Fruit fly (Drosophila melanogaster) whole organism, pupa: ENCODE data around the gene CG33995.

Experiments
- CG10348 ChIP-seq: fragments of 200-800 bp; sonication (Bioruptor generic); IDR thresholded peaks from 2 replicates; pipeline ENCODE4 v1.3.6; 2022; ENCODE audit warnings: missing biosample characterization, missing genetic modification characterization
- CG12605 ChIP-seq: fragments of 200-800 bp; sonication (Bioruptor generic); IDR thresholded peaks from 2 replicates; pipeline ENCODE4 v1.3.6; 2022; ENCODE audit warnings: missing biosample characterization, missing genetic modification characterization
- CG13204 ChIP-seq: fragments of 200-800 bp; sonication (Bioruptor generic); optimal IDR thresholded peaks from 2 replicates; lab custom pipeline; 2018; ENCODE audit warnings: missing biosample characterization, mild to moderate bottlenecking, missing genetic modification characterization, moderate library complexity
- CG14655 ChIP-seq: fragments of 200-800 bp; sonication (Bioruptor generic); optimal IDR thresholded peaks from 3 replicates; lab custom pipeline; 2017; ENCODE audit warnings: mild to moderate bottlenecking, missing biosample characterization, missing genetic modification reagents, missing genetic modification characterization
- CG15710 ChIP-seq: fragments of 200-800 bp; sonication (Bioruptor generic); optimal IDR thresholded peaks from 2 replicates; lab custom pipeline; 2018; ENCODE audit warnings: missing biosample characterization, mild to moderate bottlenecking, missing genetic modification characterization, moderate library complexity
- CG17806 ChIP-seq: fragments of 200-800 bp; sonication (Bioruptor generic); optimal IDR thresholded peaks from 2 replicates; lab custom pipeline; 2018; ENCODE audit warnings: missing biosample characterization, mild to moderate bottlenecking, missing genetic modification characterization, moderate library complexity
- CG32121 ChIP-seq: fragments of 200-800 bp; sonication (Bioruptor generic); IDR thresholded peaks from 2 replicates; pipeline ENCODE4 v1.3.6; 2022; ENCODE audit warnings: missing biosample characterization, missing genetic modification characterization
- CG34367 ChIP-seq: fragments of 200-800 bp; sonication (Bioruptor generic); optimal IDR thresholded peaks from 2 replicates; lab custom pipeline; 2018; ENCODE audit warnings: missing biosample characterization, mild to moderate bottlenecking, missing genetic modification characterization
- CG4496 ChIP-seq: fragments of 200-800 bp; sonication (Bioruptor generic); IDR thresholded peaks from 3 replicates; pipeline ENCODE4 v1.3.6; 2022; ENCODE audit warnings: missing biosample characterization, missing genetic modification characterization
- CG8159 ChIP-seq: fragments of 200-800 bp; sonication (Bioruptor generic); optimal IDR thresholded peaks from 3 replicates; lab custom pipeline; 2018; ENCODE audit warnings: missing biosample characterization, mild to moderate bottlenecking, missing genetic modification characterization, moderate library complexity
- CG8301 ChIP-seq: fragments of 200-800 bp; sonication (Bioruptor generic); optimal IDR thresholded peaks from 2 replicates; lab custom pipeline; 2018; ENCODE audit warnings: missing biosample characterization, mild to moderate bottlenecking, missing genetic modification characterization
- CG9948 ChIP-seq: fragments of 200-800 bp; sonication (Bioruptor generic); optimal IDR thresholded peaks from 2 replicates; lab custom pipeline; 2018; ENCODE audit warnings: missing biosample characterization, mild to moderate bottlenecking, missing genetic modification characterization, moderate library complexity
- D1 ChIP-seq: fragments of 200-800 bp; sonication (Bioruptor generic); optimal IDR thresholded peaks from 2 replicates; lab custom pipeline; 2018; ENCODE audit warnings: missing biosample characterization, mild to moderate bottlenecking, missing genetic modification characterization, moderate library complexity
- EcR ChIP-seq: fragments of 200-800 bp; sonication (Bioruptor generic); optimal IDR thresholded peaks from 3 replicates; lab custom pipeline; 2019; ENCODE audit warnings: missing biosample characterization, missing genetic modification characterization, mild to moderate bottlenecking, moderate library complexity, missing genetic modification reagents
- Ets98B ChIP-seq: fragments of 200-800 bp; sonication (Bioruptor generic); IDR thresholded peaks from 2 replicates; pipeline ENCODE4 v1.3.6; 2022; ENCODE audit warnings: missing biosample characterization, missing genetic modification characterization
- Snoo ChIP-seq: fragments of 200-800 bp; sonication (Bioruptor generic); optimal IDR thresholded peaks from 3 replicates; lab custom pipeline; 2017; ENCODE audit warnings: missing biosample characterization, mild to moderate bottlenecking, missing genetic modification characterization, inconsistent platforms
- fd96Ca ChIP-seq: fragments of 200-800 bp; sonication (Bioruptor generic); IDR thresholded peaks from 3 replicates; pipeline ENCODE4 v1.3.6; 2022; ENCODE audit warnings: missing biosample characterization, missing genetic modification characterization
- gl ChIP-seq: fragments of 200-800 bp; sonication (Bioruptor generic); optimal IDR thresholded peaks from 2 replicates; lab custom pipeline; 2018; ENCODE audit warnings: missing biosample characterization, mild to moderate bottlenecking, missing genetic modification characterization
- rn ChIP-seq: fragments of 200-800 bp; sonication (Bioruptor generic); IDR thresholded peaks from 2 replicates; pipeline ENCODE4 v1.3.6; 2022; ENCODE audit warnings: missing biosample characterization, missing genetic modification characterization

The CG33995 gene

dm6 chr2L:5020479-5020878, 22.6 kb upstream of the CG33995 start:
- peak; percentile 20 for TF ChIP-seq EcR (GFP tag; lab: Kevin White, UChicago)
- no peak for TF ChIP-seq CG12605 (GFP tag; lab: Robert Waterston, UW)
- TF ChIP-seq CG34367, result no peak

DNA sequence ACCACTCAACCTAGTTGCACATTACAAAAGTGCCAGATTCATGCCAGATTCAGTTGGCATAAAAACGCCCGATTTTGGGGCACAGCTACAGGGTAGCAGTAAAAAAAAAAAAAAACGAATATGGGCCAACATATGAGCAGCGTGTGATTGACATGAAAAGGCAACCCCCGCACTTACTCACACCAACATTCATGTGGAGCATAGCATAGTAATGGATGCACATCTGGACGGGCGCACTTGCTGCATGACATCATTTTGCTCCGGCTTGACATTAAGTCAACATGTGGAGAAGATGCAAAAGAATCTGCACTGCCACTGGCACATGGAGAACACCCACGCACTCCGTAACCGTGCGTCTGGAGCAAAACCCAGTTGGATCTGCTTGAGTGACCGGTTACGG, 20.5 kb upstream of the CG33995 start:
- TF ChIP-seq fd96Ca (no peak), gl (no peak), rn (GFP tag; lab: Robert Waterston, UW) (no peak), CG32121 (GFP tag; lab: Robert Waterston, UW) (no peak)

- TF ChIP-seq gl (no peak), CG8159 (no peak), CG12605 (GFP tag; lab: Robert Waterston, UW) (no peak), CG9948 (tag; lab: Kevin White, UChicago) (no peak), fd96Ca (no peak), CG10348 (GFP tag; lab: Robert Waterston, UW) (no peak), CG4496 (GFP tag; lab: Robert Waterston, UW) (no peak), CG17806 (tag; lab: Kevin White, UChicago) (no peak), CG34367 (no peak), D1 (tag; lab: Kevin White, UChicago) (no peak), Ets98B (no peak)
Measured at dm6 chr2L:5025557-5025956, 17.5 kb upstream of the CG33995 start.

DNA sequence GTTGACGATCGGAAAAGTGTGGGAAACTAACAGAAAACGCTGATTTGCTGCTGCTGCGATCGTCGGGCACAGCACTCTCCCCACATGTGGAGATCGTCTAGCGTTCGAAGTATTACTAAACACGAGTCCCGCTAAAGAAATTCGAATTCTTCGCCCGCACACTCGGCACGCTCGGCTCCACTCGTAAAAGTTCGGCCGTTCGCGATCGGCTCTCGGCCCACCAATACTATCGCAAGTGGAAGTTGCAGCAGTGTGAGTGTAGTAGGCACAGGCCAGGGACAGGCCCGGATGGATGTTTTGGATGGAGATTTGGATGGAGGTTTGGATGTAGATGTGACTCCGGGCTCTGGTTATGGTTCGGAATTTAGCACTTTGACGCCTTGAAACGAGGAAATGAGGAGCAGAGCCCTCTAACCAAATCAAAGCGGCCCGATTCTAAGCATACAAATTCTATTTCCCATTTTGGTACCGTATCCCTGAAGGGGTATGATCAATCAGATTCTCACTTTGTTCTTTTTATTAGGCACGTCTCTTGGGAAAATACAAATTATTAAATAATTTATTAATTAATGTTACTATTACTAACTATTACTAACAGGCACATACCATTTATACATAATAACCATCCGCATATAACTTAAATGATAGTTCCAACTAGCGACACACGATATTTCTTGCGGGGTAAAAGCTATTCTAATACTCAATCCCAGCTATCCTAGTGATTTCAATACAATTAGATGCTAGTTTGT, 15.6 kb upstream of the CG33995 start:
- TF ChIP-seq Ets98B (no peak), CG8301 (no peak), fd96Ca (0 out of 3 replicates have a peak, but pooled peaks have one; percentile 32), CG14655 (GFP tag; lab: Kevin White, UChicago) (no peak), CG10348 (GFP tag; lab: Robert Waterston, UW) (no peak), CG32121 (GFP tag; lab: Robert Waterston, UW) (peak; percentile 11; the same call in 1 of the 2 replicates), CG4496 (GFP tag; lab: Robert Waterston, UW) (no peak), CG12605 (GFP tag; lab: Robert Waterston, UW) (no peak), CG13204 (no peak), CG9948 (tag; lab: Kevin White, UChicago) (no peak), gl (no peak)
- TF ChIP-seq, all 21 proteins: peak for 2

- TF ChIP-seq CG13204 (no peak), CG4496 (GFP tag; lab: Robert Waterston, UW) (no peak), CG9948 (tag; lab: Kevin White, UChicago) (no peak), EcR (GFP tag; lab: Kevin White, UChicago) (no peak), CG10348 (GFP tag; lab: Robert Waterston, UW) (no peak), CG8159 (no peak)
- TF ChIP-seq, all 21 proteins: peak for 0
Measured at dm6 chr2L:5028091-5028490, 15.0 kb upstream of the CG33995 start, which contains the start of gene vkg. vkg (minus strand) TSS chr2L:5028191.

DNA sequence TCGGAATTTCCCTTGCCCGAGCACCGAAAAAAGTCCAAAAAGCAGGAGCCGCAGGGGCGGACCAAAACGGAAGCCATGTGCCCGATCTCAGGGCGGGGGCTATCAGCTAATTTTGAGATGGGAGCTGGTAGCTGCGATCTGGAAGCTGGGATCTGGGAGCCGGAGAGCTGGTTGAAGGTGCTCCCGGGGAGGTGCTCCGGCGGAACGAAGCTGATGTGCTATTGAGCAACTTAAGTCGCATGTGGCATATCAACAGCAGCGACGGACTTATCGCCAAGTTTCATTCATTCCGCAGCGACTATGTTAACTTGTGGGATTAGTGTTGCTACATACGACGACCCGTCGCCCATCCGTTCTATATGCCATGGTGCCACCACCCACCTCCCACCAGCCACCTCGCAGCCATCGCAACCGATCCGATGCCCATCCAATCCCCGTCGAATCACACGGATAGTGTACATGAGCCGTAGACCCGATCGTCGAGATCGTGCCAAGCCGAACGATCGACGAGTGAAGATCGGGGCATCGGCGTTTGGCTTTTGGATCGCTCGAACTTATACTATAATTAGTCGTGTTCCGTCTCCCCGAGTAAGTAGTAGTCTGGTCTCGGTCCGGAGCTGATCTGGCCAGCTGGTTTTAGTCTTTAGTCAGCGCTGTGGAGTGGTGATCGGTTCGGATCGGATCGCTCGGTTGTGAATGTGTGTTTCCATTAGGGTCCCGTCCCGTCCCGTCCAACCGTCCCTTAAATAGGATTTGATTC, 13.8 kb upstream of the CG33995 start, which contains the start of gene Col4a1:
Col4a1 (plus strand) TSS at position 561 of the 760 bp plus-strand sequence.
- no peak for TF ChIP-seq Snoo (tag; lab: Kevin White, UChicago)

- no peak for TF ChIP-seq EcR (GFP tag; lab: Kevin White, UChicago)
- TF ChIP-seq CG15710 (tag; lab: Kevin White, UChicago), result no peak
- no peak for TF ChIP-seq rn (GFP tag; lab: Robert Waterston, UW)
- TF ChIP-seq CG17806 (tag; lab: Kevin White, UChicago), result no peak
- TF ChIP-seq CG12605 (GFP tag; lab: Robert Waterston, UW), result no peak
- no peak for TF ChIP-seq D1 (tag; lab: Kevin White, UChicago)
- no peak for TF ChIP-seq CG32121 (GFP tag; lab: Robert Waterston, UW)
- TF ChIP-seq CG14655 (GFP tag; lab: Kevin White, UChicago), result no peak
- no peak for TF ChIP-seq CG34367
- no peak for TF ChIP-seq CG10348 (GFP tag; lab: Robert Waterston, UW)
- TF ChIP-seq CG9948 (tag; lab: Kevin White, UChicago), result no peak
- TF ChIP-seq Snoo (tag; lab: Kevin White, UChicago), result no peak
- TF ChIP-seq CG8159, result no peak
- TF ChIP-seq Ets98B, result no peak
- TF ChIP-seq CG8301, result no peak
- TF ChIP-seq, all 21 proteins: peak for 0
Measured at dm6 chr2L:5029809-5030108, 13.3 kb upstream of the CG33995 start.

- no peak for TF ChIP-seq CG10348 (GFP tag; lab: Robert Waterston, UW)
- no peak for TF ChIP-seq CG15710 (tag; lab: Kevin White, UChicago)
- TF ChIP-seq CG14655 (GFP tag; lab: Kevin White, UChicago), result no peak
- no peak for TF ChIP-seq Snoo (tag; lab: Kevin White, UChicago)
- TF ChIP-seq Ets98B, result no peak
Measured at dm6 chr2L:5030535-5030934, 12.5 kb upstream of the CG33995 start.
